2 fruit fly cellular contexts compared by ENCODE assay signal in the genomic region with DNA sequence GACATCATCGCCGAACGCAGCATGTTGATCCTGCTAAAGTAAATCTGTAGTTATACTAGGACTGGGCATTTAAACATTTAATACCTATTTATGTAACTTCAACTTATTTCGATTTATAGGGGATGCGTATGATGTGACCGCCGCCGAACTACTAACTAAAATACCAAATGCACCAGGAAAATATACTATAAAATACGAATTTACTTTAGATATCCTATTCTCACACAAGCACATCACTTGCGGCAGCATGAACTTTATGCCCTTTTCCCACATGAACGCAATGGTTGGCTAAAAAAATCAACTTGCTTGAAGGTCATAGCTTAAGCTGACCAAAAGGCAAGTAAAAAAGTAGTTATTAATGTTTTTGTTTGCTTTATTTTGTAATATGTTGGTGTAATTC.
TF ChIP-seq lines count a peak whose summit lies in the region.

TSS of gene ND-20 (minus strand) at position 155 of the 400 bp plus-strand sequence.

TF ChIP-seq in whole organism, embryonic, 481 proteins besides CTCF, POLR2A, EP300 and RAD21 (continued from another document and continues in another):
- TF ChIP-seq Sin3A (optimal IDR thresholded peaks at IDR 0.05; lab: Kevin White, UChicago), result peak; percentile 23
- TF ChIP-seq CG13424 (tag; optimal IDR thresholded peaks at IDR 0.05; lab: Kevin White, UChicago), result peak; percentile 4
- TF ChIP-seq aop (GFP tag; IDR thresholded peaks at IDR 0.05; lab: Robert Waterston, UW), result no peak
- TF ChIP-seq ewg (GFP tag; optimal IDR thresholded peaks at IDR 0.05; lab: Kevin White, UChicago), result peak; percentile 52
- TF ChIP-seq Ssrp (tag; optimal IDR thresholded peaks at IDR 0.05; lab: Kevin White, UChicago), result peak; percentile 0
- 0 out of 2 replicates have a peak, but pooled peaks have one; percentile 22 for TF ChIP-seq CG3847 (GFP tag; IDR thresholded peaks at IDR 0.05; lab: Robert Waterston, UW)
- no peak for TF ChIP-seq CG18619 (GFP tag; optimal IDR thresholded peaks at IDR 0.05; lab: Kevin White, UChicago)
- no peak for TF ChIP-seq B-H1 (GFP tag; IDR thresholded peaks at IDR 0.05; lab: Robert Waterston, UW)
- TF ChIP-seq usp (GFP tag; optimal IDR thresholded peaks at IDR 0.05; lab: Kevin White, UChicago), result no peak
- peak; percentile 13; the same call in 1 of the 2 replicates for TF ChIP-seq CG13287 (GFP tag; IDR thresholded peaks at IDR 0.05; lab: Robert Waterston, UW; ENCODE audit: partially characterized antibody)
- TF ChIP-seq corto (GFP tag; optimal IDR thresholded peaks at IDR 0.05; lab: Kevin White, UChicago), result no peak
- no peak for TF ChIP-seq wek (GFP tag; optimal IDR thresholded peaks at IDR 0.05; lab: Kevin White, UChicago)
- TF ChIP-seq bcd (GFP tag; optimal IDR thresholded peaks at IDR 0.05; lab: Kevin White, UChicago), result no peak
- peak; percentile 79 for TF ChIP-seq CG15514 (GFP tag; optimal IDR thresholded peaks at IDR 0.05; lab: Kevin White, UChicago)
- TF ChIP-seq CG12769 (tag; optimal IDR thresholded peaks at IDR 0.05; lab: Kevin White, UChicago), result no peak
- no peak for TF ChIP-seq ken (GFP tag; IDR thresholded peaks at IDR 0.05; lab: Robert Waterston, UW)
- peak; percentile 42 for TF ChIP-seq Sry-δ (GFP tag; optimal IDR thresholded peaks at IDR 0.05; lab: Kevin White, UChicago)
- TF ChIP-seq CG12942 (GFP tag; optimal IDR thresholded peaks at IDR 0.05; lab: Kevin White, UChicago), result no peak
- peak; percentile 6 for TF ChIP-seq CG30403 (GFP tag; optimal IDR thresholded peaks at IDR 0.05; lab: Kevin White, UChicago)
- TF ChIP-seq pum (GFP tag; optimal IDR thresholded peaks at IDR 0.05; lab: Kevin White, UChicago), result peak; percentile 22
- TF ChIP-seq E2f2 (GFP tag; IDR thresholded peaks at IDR 0.05; lab: Robert Waterston, UW), result peak; percentile 28; the same call in 1 of the 2 replicates
- TF ChIP-seq CG15696 (tag; optimal IDR thresholded peaks at IDR 0.05; lab: Kevin White, UChicago), result no peak
- TF ChIP-seq amos (GFP tag; IDR thresholded peaks at IDR 0.05; lab: Robert Waterston, UW; ENCODE audit: partially characterized antibody), result 0 out of 2 replicates have a peak, but pooled peaks have one; percentile 15
- TF ChIP-seq CG12236 (GFP tag; optimal IDR thresholded peaks at IDR 0.05; lab: Kevin White, UChicago), result no peak
- no peak for TF ChIP-seq CG4854 (GFP tag; optimal IDR thresholded peaks at IDR 0.05; lab: Kevin White, UChicago)
- TF ChIP-seq slbo (GFP tag; IDR thresholded peaks at IDR 0.05; lab: Robert Waterston, UW), result no peak
- TF ChIP-seq CG14710 (tag; optimal IDR thresholded peaks at IDR 0.05; lab: Kevin White, UChicago), result peak; percentile 65
- TF ChIP-seq tup (GFP tag; optimal IDR thresholded peaks at IDR 0.05; lab: Kevin White, UChicago), result no peak
- TF ChIP-seq chinmo (GFP tag; IDR thresholded peaks at IDR 0.05; lab: Robert Waterston, UW; ENCODE audit: partially characterized antibody), result no peak
- no peak for TF ChIP-seq tap (tag; optimal IDR thresholded peaks at IDR 0.05; lab: Kevin White, UChicago)
- TF ChIP-seq lilli (GFP tag; optimal IDR thresholded peaks at IDR 0.05; lab: Kevin White, UChicago), result peak; percentile 47
- TF ChIP-seq Xbp1 (GFP tag; optimal IDR thresholded peaks at IDR 0.05; lab: Kevin White, UChicago), result peak; percentile 42
- TF ChIP-seq CG17802 (tag; optimal IDR thresholded peaks at IDR 0.05; lab: Kevin White, UChicago), result peak; percentile 94
- no peak for TF ChIP-seq CG17612 (GFP tag; IDR thresholded peaks at IDR 0.05; lab: Robert Waterston, UW)
- TF ChIP-seq CG33213 (GFP tag; optimal IDR thresholded peaks at IDR 0.05; lab: Kevin White, UChicago), result peak; percentile 43
- TF ChIP-seq CG14860 (GFP tag; IDR thresholded peaks at IDR 0.05; lab: Robert Waterston, UW; ENCODE audit: partially characterized antibody), result no peak
- TF ChIP-seq Aef1 (GFP tag; IDR thresholded peaks at IDR 0.05; lab: Robert Waterston, UW), result no peak
- TF ChIP-seq Pdp1 (GFP tag; optimal IDR thresholded peaks at IDR 0.05; lab: Kevin White, UChicago), result peak in 1 of 2 experiments; percentile 93
- TF ChIP-seq ERR (GFP tag; optimal IDR thresholded peaks at IDR 0.05; lab: Kevin White, UChicago), result peak; percentile 87
- peak; percentile 75 for TF ChIP-seq CG4617 (GFP tag; optimal IDR thresholded peaks at IDR 0.05; lab: Kevin White, UChicago; ENCODE audit: borderline replicate concordance)
- no peak for TF ChIP-seq CG17568 (GFP tag; optimal IDR thresholded peaks at IDR 0.05; lab: Kevin White, UChicago)
- TF ChIP-seq CG9817 (tag; optimal IDR thresholded peaks at IDR 0.05; lab: Kevin White, UChicago), result no peak
- TF ChIP-seq her (GFP tag; optimal IDR thresholded peaks at IDR 0.05; lab: Kevin White, UChicago), result no peak
- no peak for TF ChIP-seq onecut (GFP tag; IDR thresholded peaks at IDR 0.05; lab: Robert Waterston, UW)
- no peak for TF ChIP-seq Oli (tag; optimal IDR thresholded peaks at IDR 0.05; lab: Kevin White, UChicago)
- no peak for TF ChIP-seq luna (GFP tag; optimal IDR thresholded peaks at IDR 0.05; lab: Kevin White, UChicago)
- TF ChIP-seq CG10366 (GFP tag; IDR thresholded peaks at IDR 0.05; lab: Robert Waterston, UW), result no peak
- no peak for TF ChIP-seq CG1792 (GFP tag; optimal IDR thresholded peaks at IDR 0.05; lab: Kevin White, UChicago)
- TF ChIP-seq dysf (GFP tag; IDR thresholded peaks at IDR 0.05; lab: Robert Waterston, UW), result no peak
- peak; percentile 45 for TF ChIP-seq CG17829 (tag; optimal IDR thresholded peaks at IDR 0.05; lab: Kevin White, UChicago)
- no peak for TF ChIP-seq CG31224 (GFP tag; IDR thresholded peaks at IDR 0.05; lab: Robert Waterston, UW)
- no peak for TF ChIP-seq CG8089 (GFP tag; optimal IDR thresholded peaks at IDR 0.05; lab: Kevin White, UChicago)
- TF ChIP-seq Adf1 (GFP tag; IDR thresholded peaks at IDR 0.05; lab: Robert Waterston, UW), result no peak
- peak; percentile 50 for TF ChIP-seq phol (tag; optimal IDR thresholded peaks at IDR 0.05; lab: Kevin White, UChicago)
- no peak for TF ChIP-seq Optix (GFP tag; IDR thresholded peaks at IDR 0.05; lab: Robert Waterston, UW)
- TF ChIP-seq mam (GFP tag; optimal IDR thresholded peaks at IDR 0.05; lab: Kevin White, UChicago), result peak; percentile 27
- TF ChIP-seq CG12219 (GFP tag; optimal IDR thresholded peaks at IDR 0.05; lab: Kevin White, UChicago), result no peak
- TF ChIP-seq CG13624 (GFP tag; optimal IDR thresholded peaks at IDR 0.05; lab: Kevin White, UChicago), result no peak
- TF ChIP-seq pho (GFP tag; optimal IDR thresholded peaks at IDR 0.05; lab: Kevin White, UChicago), result peak; percentile 19
- TF ChIP-seq Eip74EF (GFP tag; optimal IDR thresholded peaks at IDR 0.05; lab: Kevin White, UChicago), result peak in 1 of 2 experiments; percentile 95
- TF ChIP-seq bsh (GFP tag; optimal IDR thresholded peaks at IDR 0.05; lab: Kevin White, UChicago), result peak in 1 of 2 experiments; percentile 5
- no peak for TF ChIP-seq Doc3 (GFP tag; IDR thresholded peaks at IDR 0.05; lab: Robert Waterston, UW; ENCODE audit: partially characterized antibody)
- peak; percentile 18 for TF ChIP-seq CG9876 (GFP tag; optimal IDR thresholded peaks at IDR 0.05; lab: Kevin White, UChicago)

TF ChIP-seq in whole organism, prepupa, 60 proteins besides CTCF, POLR2A, EP300 and RAD21 (continued from another document):
- TF ChIP-seq CG8632 (GFP tag; optimal IDR thresholded peaks at IDR 0.05; lab: Kevin White, UChicago) (no peak), salr (GFP tag; optimal IDR thresholded peaks at IDR 0.05; lab: Kevin White, UChicago) (no peak), Sox15 (GFP tag; optimal IDR thresholded peaks at IDR 0.05; lab: Kevin White, UChicago) (no peak), OdsH (GFP tag; optimal IDR thresholded peaks at IDR 0.05; lab: Kevin White, UChicago) (no peak), CG7368 (GFP tag; optimal IDR thresholded peaks at IDR 0.05; lab: Kevin White, UChicago) (no peak), lz (GFP tag; optimal IDR thresholded peaks at IDR 0.05; lab: Kevin White, UChicago) (peak; percentile 11), Eip78C (GFP tag; lab: Kevin White, UChicago) (peak; percentile 24), CG8119 (GFP tag; IDR thresholded peaks at IDR 0.05; lab: Robert Waterston, UW) (no peak), CG31627 (GFP tag; optimal IDR thresholded peaks at IDR 0.05; lab: Kevin White, UChicago) (peak; percentile 10), Eip75B (GFP tag; optimal IDR thresholded peaks at IDR 0.05; lab: Kevin White, UChicago) (no peak), Hr39 (GFP tag; optimal IDR thresholded peaks at IDR 0.05; lab: Kevin White, UChicago) (peak; percentile 39), fd85E (GFP tag; optimal IDR thresholded peaks at IDR 0.05; lab: Kevin White, UChicago) (no peak), CG34406 (GFP tag; optimal IDR thresholded peaks at IDR 0.05; lab: Kevin White, UChicago) (no peak), vri (GFP tag; optimal IDR thresholded peaks at IDR 0.05; lab: Kevin White, UChicago) (no peak), CG3919 (GFP tag; optimal IDR thresholded peaks at IDR 0.05; lab: Kevin White, UChicago) (no peak), Hr38 (GFP tag; optimal IDR thresholded peaks at IDR 0.05; lab: Kevin White, UChicago) (no peak), CG10669 (GFP tag; optimal IDR thresholded peaks at IDR 0.05; lab: Kevin White, UChicago) (no peak), CG11294 (GFP tag; IDR thresholded peaks at IDR 0.05; lab: Robert Waterston, UW) (no peak), esn (GFP tag; optimal IDR thresholded peaks at IDR 0.05; lab: Kevin White, UChicago) (peak; percentile 2), fkh (GFP tag; optimal IDR thresholded peaks at IDR 0.05; lab: Kevin White, UChicago) (no peak), dsx (GFP tag; optimal IDR thresholded peaks at IDR 0.05; lab: Kevin White, UChicago; ENCODE audit: poor library complexity, severe bottlenecking) (no peak), CG11762 (GFP tag; optimal IDR thresholded peaks at IDR 0.05; lab: Kevin White, UChicago; ENCODE audit: insufficient read depth) (no peak), CG8319 (GFP tag; optimal IDR thresholded peaks at IDR 0.05; lab: Kevin White, UChicago) (no peak)
